Worm (Caenorhabditis elegans): ENCODE data around the gene tomm-7.

DNA sequence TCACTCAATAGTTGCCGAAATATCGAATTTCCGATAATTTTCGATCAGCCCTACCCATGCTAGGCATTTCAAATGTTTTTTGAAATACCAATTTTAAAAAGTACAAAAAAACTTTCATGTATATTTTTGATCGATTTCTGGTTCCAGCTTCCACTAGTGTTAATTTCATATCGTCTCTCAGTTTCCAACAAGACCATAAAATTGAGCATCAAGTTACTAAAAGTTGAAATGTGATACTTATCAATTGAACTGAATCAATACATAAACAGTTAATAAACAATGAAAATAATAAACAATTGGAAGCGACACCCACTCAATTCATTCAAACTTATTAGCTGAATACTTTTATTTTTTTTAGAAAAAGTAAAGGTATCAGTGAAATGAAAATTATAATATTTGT is 6.8 kb downstream of the tomm-7 start, which contains the start of gene cup-4:
- no peak for TF ChIP-seq ceh-82 (tag; optimal IDR thresholded peaks at IDR 0.05)
- no peak for TF ChIP-seq irx-1 (tag; optimal IDR thresholded peaks at IDR 0.05)
- TF ChIP-seq elt-3 (tag; optimal IDR thresholded peaks at IDR 0.05) = no peak
- no peak for TF ChIP-seq rnt-1 (tag; optimal IDR thresholded peaks at IDR 0.05)
- TF ChIP-seq lin-39 (tag; optimal IDR thresholded peaks at IDR 0.05) = no peak
- TF ChIP-seq dpl-1 (GFP tag; optimal IDR thresholded peaks at IDR 0.05) = no peak
- no peak for TF ChIP-seq aly-2 (tag; optimal IDR thresholded peaks at IDR 0.05)
- TF ChIP-seq ces-1 (GFP tag; optimal IDR thresholded peaks at IDR 0.05) = no peak
- no peak for TF ChIP-seq elt-2 (tag; optimal IDR thresholded peaks at IDR 0.05)
- TF ChIP-seq mep-1 (tag; optimal IDR thresholded peaks at IDR 0.05) = no peak
- TF ChIP-seq nhr-77 (tag; optimal IDR thresholded peaks at IDR 0.05) = no peak
- TF ChIP-seq ztf-11 (tag; optimal IDR thresholded peaks at IDR 0.05) = no peak
- no peak for TF ChIP-seq fkh-8 (tag; optimal IDR thresholded peaks at IDR 0.05)
- no peak for TF ChIP-seq sox-4 (tag; optimal IDR thresholded peaks at IDR 0.05)
